Fruit fly (Drosophila melanogaster): Measurements from ENCODE around the gene mRRF2.

- TF ChIP-seq CTCF (optimal IDR thresholded peaks at IDR 0.05) (no peak), CG8478 (optimal IDR thresholded peaks at IDR 0.05) (no peak)
Observed at dm6 chr3R:22573590-22573989, 39.9 kb upstream of the mRRF2 start.
